Fruit fly (Drosophila melanogaster) Kc167 (cell line): ENCODE results near the gene Mettl5.

Experiments used
- Myc ChIP-seq: fragments of >200 bp; optimal IDR thresholded peaks from 2 replicates; lab custom pipeline; 2017; ENCODE audit warnings: missing external identifiers
- Sin3A ChIP-seq: fragments of >200 bp; optimal IDR thresholded peaks from 2 replicates; lab custom pipeline; 2018; ENCODE audit warnings: missing external identifiers
- insv ChIP-seq: fragments of >200 bp; optimal IDR thresholded peaks from 3 replicates; lab custom pipeline; 2018; ENCODE audit warnings: missing external identifiers
- psq ChIP-seq: fragments of >200 bp; optimal IDR thresholded peaks from 2 replicates; lab custom pipeline; 2017; ENCODE audit warnings: missing external identifiers
- ttk ChIP-seq: sonication (Bioruptor generic); optimal IDR thresholded peaks from 2 replicates; lab custom pipeline; 2017; ENCODE audit warnings: missing external identifiers

- TF ChIP-seq Sin3A (lab: Kevin White, UChicago): no peak
- no peak for TF ChIP-seq ttk (lab: Kevin White, UChicago)
- no peak for TF ChIP-seq insv
- no peak for TF ChIP-seq psq (lab: Kevin White, UChicago)
- TF ChIP-seq Myc (lab: Kevin White, UChicago): no peak
Observed at dm6 chr3L:19268720-19269401, 5.3 kb downstream of the Mettl5 start, which contains the start of the genes Aldh7A1 and CG14085.
